Fruit fly (Drosophila melanogaster) whole organism, embryonic: Measurements from ENCODE around the gene Mrp5.

Experiments
- Abd-B ChIP-seq: fragments of 200-800 bp; sonication (Bioruptor generic); optimal IDR thresholded peaks from 2 replicates; lab custom pipeline; 2018; ENCODE audit warnings: missing biosample characterization, mild to moderate bottlenecking, missing genetic modification characterization, moderate library complexity
- BEAF-32 ChIP-seq: fragments of 200-800 bp; sonication (Bioruptor generic); optimal IDR thresholded peaks from 3 replicates; lab custom pipeline; 2017; ENCODE audit warnings: missing biosample characterization, missing genetic modification characterization, mild to moderate bottlenecking, moderate library complexity, missing genetic modification reagents
- Blimp-1 ChIP-seq: fragments of 200-800 bp; sonication (Bioruptor generic); optimal IDR thresholded peaks from 3 replicates; lab custom pipeline; 2018; ENCODE audit warnings: missing biosample characterization, missing genetic modification characterization, mild to moderate bottlenecking, moderate library complexity, missing genetic modification reagents
- CG10147 ChIP-seq: fragments of 200-800 bp; sonication (Bioruptor generic); optimal IDR thresholded peaks from 2 replicates; lab custom pipeline; 2019; ENCODE audit warnings: missing biosample characterization, mild to moderate bottlenecking, missing genetic modification characterization, moderate library complexity
- CG10267 ChIP-seq: fragments of 200-800 bp; sonication (Bioruptor generic); optimal IDR thresholded peaks from 2 replicates; lab custom pipeline; 2018; ENCODE audit warnings: missing biosample characterization, mild to moderate bottlenecking, missing genetic modification characterization, moderate library complexity
- CG10979 ChIP-seq: fragments of 200-800 bp; sonication (Bioruptor generic); optimal IDR thresholded peaks from 2 replicates; lab custom pipeline; 2018; ENCODE audit warnings: missing biosample characterization, mild to moderate bottlenecking, missing genetic modification characterization, moderate library complexity
- CG11504 ChIP-seq: fragments of 200-800 bp; sonication (Bioruptor generic); optimal IDR thresholded peaks from 3 replicates; lab custom pipeline; 2019; ENCODE audit warnings: missing biosample characterization, mild to moderate bottlenecking, missing genetic modification characterization, moderate library complexity
- CG14710 ChIP-seq: fragments of 200-800 bp; sonication (Bioruptor generic); optimal IDR thresholded peaks from 3 replicates; lab custom pipeline; 2019; ENCODE audit warnings: missing biosample characterization, mild to moderate bottlenecking, missing genetic modification characterization, moderate library complexity
- CG17361 ChIP-seq: fragments of 200-800 bp; sonication (Bioruptor generic); IDR thresholded peaks from 3 replicates; pipeline ENCODE4 v1.3.6; 2022; ENCODE audit warnings: missing biosample characterization, missing genetic modification characterization
- CG17829 ChIP-seq: fragments of 200-800 bp; optimal IDR thresholded peaks from 2 replicates; lab custom pipeline; 2019; ENCODE audit warnings: missing biosample characterization, mild to moderate bottlenecking, missing genetic modification characterization, moderate library complexity
- CG18262 ChIP-seq: fragments of 200-800 bp; optimal IDR thresholded peaks from 3 replicates; lab custom pipeline; 2019; ENCODE audit warnings: missing biosample characterization, mild to moderate bottlenecking, missing genetic modification characterization, moderate library complexity
- CG2712 ChIP-seq: fragments of 200-800 bp; optimal IDR thresholded peaks from 3 replicates; lab custom pipeline; 2019; ENCODE audit warnings: missing biosample characterization, mild to moderate bottlenecking, missing genetic modification characterization, moderate library complexity
- CG34224 ChIP-seq: fragments of 200-800 bp; sonication (Bioruptor generic); IDR thresholded peaks from 3 replicates; pipeline ENCODE4 v1.3.6; 2022; ENCODE audit warnings: missing biosample characterization, missing genetic modification characterization; ENCODE audit not compliant: partially characterized antibody
- CG6175 ChIP-seq: fragments of 200-800 bp; sonication (Bioruptor generic); IDR thresholded peaks from 3 replicates; pipeline ENCODE4 v1.3.6; 2022; ENCODE audit warnings: missing biosample characterization, missing genetic modification characterization
- CG7357 ChIP-seq: fragments of 200-800 bp; sonication (Bioruptor generic); IDR thresholded peaks from 3 replicates; pipeline ENCODE4 v1.3.6; 2022; ENCODE audit warnings: missing biosample characterization, missing genetic modification characterization
- CG7839 ChIP-seq: fragments of 200-800 bp; sonication (Bioruptor generic); optimal IDR thresholded peaks from 3 replicates; lab custom pipeline; 2018; ENCODE audit warnings: missing biosample characterization, mild to moderate bottlenecking, missing genetic modification characterization, moderate library complexity
- CG8478 ChIP-seq: fragments of >200 bp; optimal IDR thresholded peaks from 2 replicates; lab custom pipeline; 2018
- CG9609 ChIP-seq: fragments of 200-800 bp; sonication (Bioruptor generic); optimal IDR thresholded peaks from 3 replicates; lab custom pipeline; 2016; ENCODE audit warnings: missing biosample characterization, missing genetic modification characterization
- Fer3 ChIP-seq: fragments of 200-800 bp; sonication (Bioruptor generic); optimal IDR thresholded peaks from 2 replicates; lab custom pipeline; 2018; ENCODE audit warnings: missing biosample characterization, mild to moderate bottlenecking, missing genetic modification characterization, moderate library complexity
- Hr39 ChIP-seq: fragments of >200 bp; optimal IDR thresholded peaks from 2 replicates; lab custom pipeline; 2017
- Hr51 ChIP-seq, 2 experiments: fragments of 200-800 bp; sonication (Bioruptor generic); optimal IDR thresholded peaks; 2 replicates in 1 of 2; 3 replicates in 1 of 2; lab custom pipeline; 2016 to 2018; ENCODE audit warnings: missing biosample characterization in 2 of 2, missing genetic modification characterization in 2 of 2, mild to moderate bottlenecking in 1 of 2, moderate library complexity in 1 of 2
- Kr ChIP-seq: fragments of 200-800 bp; sonication (Bioruptor generic); optimal IDR thresholded peaks from 2 replicates; lab custom pipeline; 2017; ENCODE audit warnings: missing biosample characterization, mild to moderate bottlenecking, missing genetic modification characterization
- Spps ChIP-seq: fragments of 200-800 bp; sonication (Bioruptor generic); optimal IDR thresholded peaks from 2 replicates; lab custom pipeline; 2018; ENCODE audit warnings: missing biosample characterization, mild to moderate bottlenecking, missing genetic modification characterization
- Xrp1 ChIP-seq: fragments of 200-800 bp; sonication (Bioruptor generic); IDR thresholded peaks from 2 replicates; pipeline ENCODE4 v1.3.6; 2022; ENCODE audit warnings: missing biosample characterization, missing genetic modification characterization
- cas ChIP-seq: fragments of 200-800 bp; sonication (Bioruptor generic); IDR thresholded peaks from 2 replicates; pipeline ENCODE4 v1.3.6; 2022; ENCODE audit warnings: missing biosample characterization, missing genetic modification characterization
- chinmo ChIP-seq: fragments of 200-800 bp; sonication (Bioruptor generic); IDR thresholded peaks from 4 replicates; pipeline ENCODE4 v1.3.6; 2022; ENCODE audit warnings: missing biosample characterization, missing genetic modification characterization; ENCODE audit not compliant: partially characterized antibody
- croc ChIP-seq: fragments of 200-800 bp; sonication (Bioruptor generic); conservative IDR thresholded peaks from 3 replicates; pipeline ENCODE4 v1.3.6; 2022; ENCODE audit warnings: missing biosample characterization, missing genetic modification characterization
- dan ChIP-seq: fragments of 200-800 bp; sonication (Bioruptor generic); IDR thresholded peaks from 2 replicates; pipeline ENCODE4 v1.3.6; 2022; ENCODE audit warnings: missing biosample characterization, missing genetic modification characterization
- eyg ChIP-seq: fragments of 200-800 bp; sonication (Bioruptor generic); optimal IDR thresholded peaks from 3 replicates; lab custom pipeline; 2016; ENCODE audit warnings: missing biosample characterization, missing genetic modification characterization
- ftz-f1 ChIP-seq: fragments of 200-800 bp; sonication (Bioruptor generic); optimal IDR thresholded peaks from 2 replicates; lab custom pipeline; 2016; ENCODE audit warnings: missing biosample characterization, missing genetic modification characterization
- luna ChIP-seq: fragments of 200-800 bp; sonication (Bioruptor generic); optimal IDR thresholded peaks from 2 replicates; lab custom pipeline; 2016; ENCODE audit warnings: missing biosample characterization, missing genetic modification characterization
- mirr ChIP-seq: fragments of 200-800 bp; sonication (Bioruptor generic); optimal IDR thresholded peaks from 3 replicates; lab custom pipeline; 2018; ENCODE audit warnings: missing biosample characterization, mild to moderate bottlenecking, missing genetic modification characterization
- nau ChIP-seq: fragments of 200-800 bp; sonication (Bioruptor generic); optimal IDR thresholded peaks from 3 replicates; lab custom pipeline; 2017; ENCODE audit warnings: missing biosample characterization, mild to moderate bottlenecking, missing genetic modification characterization, missing genetic modification reagents
- nmo ChIP-seq: fragments of 200-800 bp; sonication (Bioruptor generic); optimal IDR thresholded peaks from 2 replicates; lab custom pipeline; 2018; ENCODE audit warnings: missing biosample characterization, mild to moderate bottlenecking, missing genetic modification characterization, moderate library complexity
- phol ChIP-seq: fragments of 200-800 bp; sonication (Bioruptor generic); optimal IDR thresholded peaks from 3 replicates; lab custom pipeline; 2018; ENCODE audit warnings: missing biosample characterization, mild to moderate bottlenecking, missing genetic modification characterization, moderate library complexity
- psq ChIP-seq: fragments of 200-800 bp; sonication (Bioruptor generic); optimal IDR thresholded peaks from 2 replicates; lab custom pipeline; 2017; ENCODE audit warnings: missing biosample characterization, missing genetic modification characterization
- sens ChIP-seq: fragments of 200-800 bp; sonication (Bioruptor generic); peaks from one replicate; lab custom pipeline; 2016; ENCODE audit warnings: missing biosample characterization, missing genetic modification characterization
- sob ChIP-seq: fragments of 200-800 bp; sonication (Bioruptor generic); IDR thresholded peaks from 2 replicates; pipeline ENCODE4 v1.3.6; 2022; ENCODE audit warnings: missing biosample characterization, missing genetic modification characterization
- stc ChIP-seq: fragments of 200-800 bp; sonication (Bioruptor generic); IDR thresholded peaks from 2 replicates; pipeline ENCODE4 v1.3.6; 2022; ENCODE audit warnings: missing biosample characterization, missing genetic modification characterization

The Mrp5 gene

dm6 chr3R:19843888-19844287, 31.6 kb downstream of the Mrp5 start:
- TF ChIP-seq CG14710 (peak; percentile 35), CG34224 (GFP tag; lab: Robert Waterston, UW) (no peak), psq (GFP tag; lab: Kevin White, UChicago) (no peak), CG10147 (GFP tag; lab: Kevin White, UChicago) (no peak), CG10979 (tag; lab: Kevin White, UChicago) (peak; percentile 54), CG7839 (peak; percentile 5), CG6175 (GFP tag; lab: Robert Waterston, UW) (no peak), sens (GFP tag; lab: Kevin White, UChicago) (peak; percentile 0), CG17829 (tag; lab: Kevin White, UChicago) (peak; percentile 33), Blimp-1 (GFP tag; lab: Kevin White, UChicago) (peak; percentile 35), Hr51 (GFP tag; optimal IDR thresholded peaks at IDR 0.05; lab: Kevin White, UChicago) (no peak), nmo (GFP tag; lab: Kevin White, UChicago) (peak; percentile 26), CG18262 (tag; lab: Kevin White, UChicago) (peak; percentile 64), phol (tag; lab: Kevin White, UChicago) (peak; percentile 43), CG11504 (tag; lab: Kevin White, UChicago) (peak; percentile 10), Fer3 (tag; lab: Kevin White, UChicago) (no peak), CG17361 (GFP tag; lab: Robert Waterston, UW) (peak; percentile 54; the same call in 2 of the 3 replicates), Spps (tag; lab: Kevin White, UChicago) (peak; percentile 35), Xrp1 (GFP tag; lab: Robert Waterston, UW) (peak; percentile 28; the same call in 1 of the 2 replicates), CG10267 (tag; lab: Kevin White, UChicago) (peak; percentile 18), CG8478 (lab: Kevin White, UChicago) (no peak), CG2712 (peak; percentile 49)

dm6 chr3R:19840545-19840944, 34.9 kb downstream of the Mrp5 start, which contains the start of gene CG31459:
TSS of gene CG31459 (plus strand) at chr3R:19840845.
- no peak for TF ChIP-seq CG9609 (GFP tag; lab: Kevin White, UChicago)
- no peak for TF ChIP-seq luna (GFP tag; lab: Kevin White, UChicago)
- no peak for TF ChIP-seq Kr (GFP tag; lab: Kevin White, UChicago)
- no peak for TF ChIP-seq sob (GFP tag; lab: Robert Waterston, UW)
- no peak for TF ChIP-seq eyg (GFP tag; lab: Kevin White, UChicago)
- TF ChIP-seq mirr, result no peak
- no peak for TF ChIP-seq CG7357
- TF ChIP-seq croc, result no peak
- TF ChIP-seq Abd-B (GFP tag; lab: Kevin White, UChicago), result no peak
- TF ChIP-seq ftz-f1 (GFP tag; lab: Kevin White, UChicago), result no peak
- no peak for TF ChIP-seq cas (GFP tag; lab: Robert Waterston, UW)
- TF ChIP-seq BEAF-32 (GFP tag; lab: Kevin White, UChicago), result no peak
- no peak for TF ChIP-seq nau (GFP tag; lab: Kevin White, UChicago)
- TF ChIP-seq stc, result no peak
- TF ChIP-seq dan, result no peak
- TF ChIP-seq Hr39, result no peak
- no peak for TF ChIP-seq chinmo (GFP tag; lab: Robert Waterston, UW)
